Worm (Caenorhabditis elegans) whole organism, mixed stage, embryonic: ENCODE results near the gene C32D5.10.

Experiments used
- M03D4.4 ChIP-seq: sonication (generic microtip); optimal IDR thresholded peaks from 2 replicates; lab custom pipeline; 2017; ENCODE audit warnings: mild to moderate bottlenecking, missing genetic modification characterization, missing compliant biosample characterization
- bed-3 ChIP-seq: fragments of 200-800 bp; sonication (Bioruptor generic); optimal IDR thresholded peaks from 3 replicates; lab custom pipeline; 2018; ENCODE audit warnings: mild to moderate bottlenecking, missing genetic modification characterization, moderate library complexity, missing compliant biosample characterization
- blmp-1 ChIP-seq: fragments of 150-350 bp; optimal IDR thresholded peaks from 2 replicates; lab custom pipeline; 2014; ENCODE audit warnings: missing biosample characterization, missing genetic modification characterization
- ceh-39 ChIP-seq: fragments of 150-350 bp; optimal IDR thresholded peaks from 2 replicates; lab custom pipeline; 2014; ENCODE audit warnings: missing biosample characterization, missing genetic modification characterization
- ceh-43 ChIP-seq: fragments of 200-800 bp; sonication (Bioruptor generic); optimal IDR thresholded peaks from 2 replicates; lab custom pipeline; 2018; ENCODE audit warnings: mild to moderate bottlenecking, missing genetic modification characterization, moderate library complexity, missing compliant biosample characterization
- ceh-83 ChIP-seq: fragments of 200-800 bp; sonication (Bioruptor generic); optimal IDR thresholded peaks from 2 replicates; lab custom pipeline; 2018; ENCODE audit warnings: mild to moderate bottlenecking, missing genetic modification characterization, missing compliant biosample characterization
- ces-1 ChIP-seq: fragments of 150-350 bp; optimal IDR thresholded peaks from 2 replicates; lab custom pipeline; 2014; ENCODE audit warnings: missing biosample characterization, missing genetic modification reagents, missing genetic modification characterization
- drap-1 ChIP-seq: fragments of 200-800 bp; sonication (Bioruptor generic); optimal IDR thresholded peaks from 3 replicates; lab custom pipeline; 2018; ENCODE audit warnings: mild to moderate bottlenecking, missing genetic modification characterization, missing compliant biosample characterization
- elt-1 ChIP-seq: sonication (generic microtip); optimal IDR thresholded peaks from 2 replicates; lab custom pipeline; 2017; ENCODE audit warnings: missing genetic modification characterization, mild to moderate bottlenecking, missing compliant biosample characterization, antibody characterized with exemption, moderate library complexity, borderline replicate concordance; ENCODE audit not compliant: insufficient read depth
- elt-3 ChIP-seq: fragments of 150-350 bp; optimal IDR thresholded peaks from 2 replicates; lab custom pipeline; 2014; ENCODE audit warnings: missing biosample characterization, missing genetic modification characterization
- ham-2 ChIP-seq: fragments of 200-800 bp; sonication (Bioruptor generic); optimal IDR thresholded peaks from 2 replicates; lab custom pipeline; 2018; ENCODE audit warnings: mild to moderate bottlenecking, missing genetic modification characterization, missing compliant biosample characterization
- lin-13 ChIP-seq: fragments of 150-350 bp; optimal IDR thresholded peaks from 2 replicates; lab custom pipeline; 2014; ENCODE audit warnings: missing biosample characterization, missing genetic modification characterization
- lin-32 ChIP-seq: fragments of 200-800 bp; sonication (Bioruptor generic); optimal IDR thresholded peaks from 2 replicates; lab custom pipeline; 2018; ENCODE audit warnings: mild to moderate bottlenecking, missing genetic modification characterization, missing compliant biosample characterization
- lsy-2 ChIP-seq: fragments of 150-350 bp; optimal IDR thresholded peaks from 2 replicates; lab custom pipeline; 2014; ENCODE audit warnings: missing biosample characterization, missing genetic modification characterization
- mab-5 ChIP-seq: fragments of 150-350 bp; optimal IDR thresholded peaks from 2 replicates; lab custom pipeline; 2014; ENCODE audit warnings: missing biosample characterization, missing genetic modification characterization
- nhr-12 ChIP-seq: fragments of 150-350 bp; optimal IDR thresholded peaks from 2 replicates; lab custom pipeline; 2014; ENCODE audit warnings: missing biosample characterization, missing genetic modification characterization
- nhr-2 ChIP-seq: fragments of 150-350 bp; optimal IDR thresholded peaks from 2 replicates; lab custom pipeline; 2014; ENCODE audit warnings: missing biosample characterization, missing genetic modification characterization
- nhr-237 ChIP-seq: fragments of 150-350 bp; optimal IDR thresholded peaks from 2 replicates; lab custom pipeline; 2014; ENCODE audit warnings: missing biosample characterization, missing genetic modification characterization
- nhr-76 ChIP-seq: sonication (generic microtip); optimal IDR thresholded peaks from 2 replicates; lab custom pipeline; 2017; ENCODE audit warnings: missing biosample characterization, missing genetic modification characterization
- pha-4 ChIP-seq: fragments of 150-350 bp; optimal IDR thresholded peaks from 2 replicates; lab custom pipeline; 2018; ENCODE audit warnings: missing biosample characterization, missing genetic modification reagents, missing genetic modification characterization
- sem-2 ChIP-seq: fragments of 200-800 bp; sonication (Bioruptor generic); optimal IDR thresholded peaks from 2 replicates; lab custom pipeline; 2018; ENCODE audit warnings: mild to moderate bottlenecking, missing genetic modification characterization, missing compliant biosample characterization
- snpc-4 ChIP-seq: fragments of 150-350 bp; optimal IDR thresholded peaks from 2 replicates; lab custom pipeline; 2014; ENCODE audit warnings: missing biosample characterization, missing genetic modification characterization
- sptf-1 ChIP-seq: sonication (generic microtip); optimal IDR thresholded peaks from 2 replicates; lab custom pipeline; 2017; ENCODE audit warnings: mild to moderate bottlenecking, missing genetic modification characterization, moderate library complexity, missing compliant biosample characterization
- unc-120 ChIP-seq: sonication (generic microtip); optimal IDR thresholded peaks from 2 replicates; lab custom pipeline; 2017; ENCODE audit warnings: missing genetic modification characterization, missing compliant biosample characterization; ENCODE audit not compliant: poor library complexity, severe bottlenecking
- zip-8 ChIP-seq: fragments of 150-350 bp; optimal IDR thresholded peaks from 2 replicates; lab custom pipeline; 2014; ENCODE audit warnings: missing biosample characterization, missing genetic modification characterization
- ztf-11 ChIP-seq: fragments of 150-350 bp; optimal IDR thresholded peaks from 2 replicates; lab custom pipeline; 2014; ENCODE audit warnings: missing biosample characterization, missing genetic modification characterization

Gene C32D5.10

ce11 chrII:6379038-6379563, 27.3 kb upstream of the C32D5.10 start:
- TF ChIP-seq blmp-1 (tag; lab: Kevin White, UChicago) (no peak), sem-2 (GFP tag; lab: Kevin White, UChicago) (no peak), snpc-4 (tag; lab: Kevin White, UChicago) (no peak), ceh-83 (GFP tag; lab: Kevin White, UChicago) (no peak), lin-32 (no peak), ceh-43 (GFP tag; lab: Kevin White, UChicago) (no peak)
- TF ChIP-seq, all 35 proteins: peak for 0

- TF ChIP-seq zip-8 (tag; lab: Kevin White, UChicago) (no peak), drap-1 (GFP tag; lab: Kevin White, UChicago) (no peak), ceh-43 (GFP tag; lab: Kevin White, UChicago) (no peak), sptf-1 (no peak), nhr-76 (tag; lab: Kevin White, UChicago) (no peak), elt-1 (tag; lab: Kevin White, UChicago) (no peak), ham-2 (no peak), ceh-83 (GFP tag; lab: Kevin White, UChicago) (no peak)
Measured at ce11 chrII:6377381-6377948, 25.7 kb upstream of the C32D5.10 start.

- TF ChIP-seq ztf-11 (tag; lab: Kevin White, UChicago) (no peak), mab-5 (tag; lab: Kevin White, UChicago) (no peak), sem-2 (GFP tag; lab: Kevin White, UChicago) (no peak), pha-4 (no peak), nhr-2 (tag; lab: Kevin White, UChicago) (no peak), unc-120 (tag; lab: Kevin White, UChicago) (no peak), bed-3 (GFP tag; lab: Kevin White, UChicago) (no peak), ceh-83 (GFP tag; lab: Kevin White, UChicago) (no peak), elt-1 (tag; lab: Kevin White, UChicago) (no peak), nhr-12 (tag; lab: Kevin White, UChicago) (no peak), nhr-237 (tag; lab: Kevin White, UChicago) (no peak)
Measured at ce11 chrII:6376693-6377092, 24.9 kb upstream of the C32D5.10 start.

ce11 chrII:6374646-6375045, 22.9 kb upstream of the C32D5.10 start:
- TF ChIP-seq lin-32 (no peak), nhr-2 (tag; lab: Kevin White, UChicago) (no peak), zip-8 (tag; lab: Kevin White, UChicago) (no peak), bed-3 (GFP tag; lab: Kevin White, UChicago) (no peak), pha-4 (no peak), nhr-237 (tag; lab: Kevin White, UChicago) (no peak), snpc-4 (tag; lab: Kevin White, UChicago) (no peak), elt-3 (tag; lab: Kevin White, UChicago) (no peak), drap-1 (GFP tag; lab: Kevin White, UChicago) (no peak), blmp-1 (tag; lab: Kevin White, UChicago) (no peak), ceh-39 (tag; lab: Kevin White, UChicago) (no peak), ceh-83 (GFP tag; lab: Kevin White, UChicago) (no peak), nhr-76 (tag; lab: Kevin White, UChicago) (no peak)

- no peak for TF ChIP-seq lin-32
- TF ChIP-seq M03D4.4 (tag; lab: Kevin White, UChicago), result no peak
- no peak for TF ChIP-seq ces-1 (GFP tag; lab: Kevin White, UChicago)
- TF ChIP-seq lsy-2 (tag; lab: Kevin White, UChicago), result no peak
- TF ChIP-seq lin-13 (tag; lab: Kevin White, UChicago), result no peak
- no peak for TF ChIP-seq nhr-2 (tag; lab: Kevin White, UChicago)
- no peak for TF ChIP-seq bed-3 (GFP tag; lab: Kevin White, UChicago)
- TF ChIP-seq ceh-39 (tag; lab: Kevin White, UChicago), result no peak
Measured at ce11 chrII:6373361-6373760, 21.6 kb upstream of the C32D5.10 start.

- no peak for TF ChIP-seq unc-120 (tag; lab: Kevin White, UChicago)
- TF ChIP-seq, all 35 proteins: peak for 0
Measured at ce11 chrII:6371003-6371402, 19.2 kb upstream of the C32D5.10 start, which contains the start of gene lin-23. Gene lin-23, plus strand, starts transcription at chrII:6371303.
